Worm (Caenorhabditis elegans) whole organism, mixed stage, embryonic: ENCODE results near the gene tth-1.

ENCODE experiments used
- cnd-1 ChIP-seq: fragments of 200-800 bp; sonication (Bioruptor generic); optimal IDR thresholded peaks from 2 replicates; lab custom pipeline; 2018; ENCODE audit warnings: mild to moderate bottlenecking, missing genetic modification characterization, missing compliant biosample characterization
- hlh-1 ChIP-seq: fragments of 150-350 bp; optimal IDR thresholded peaks from 2 replicates; lab custom pipeline; 2014; ENCODE audit warnings: missing biosample characterization, missing genetic modification reagents, missing genetic modification characterization
- lin-13 ChIP-seq: fragments of 150-350 bp; optimal IDR thresholded peaks from 2 replicates; lab custom pipeline; 2014; ENCODE audit warnings: missing biosample characterization, missing genetic modification characterization
- mab-5 ChIP-seq: fragments of 150-350 bp; optimal IDR thresholded peaks from 2 replicates; lab custom pipeline; 2014; ENCODE audit warnings: missing biosample characterization, missing genetic modification characterization
- mep-1 ChIP-seq: fragments of 150-350 bp; optimal IDR thresholded peaks from 2 replicates; lab custom pipeline; 2017; ENCODE audit warnings: missing biosample characterization, missing genetic modification reagents, missing genetic modification characterization, inconsistent platforms
- nhr-12 ChIP-seq: fragments of 150-350 bp; optimal IDR thresholded peaks from 2 replicates; lab custom pipeline; 2014; ENCODE audit warnings: missing biosample characterization, missing genetic modification characterization
- nhr-76 ChIP-seq: sonication (generic microtip); optimal IDR thresholded peaks from 2 replicates; lab custom pipeline; 2017; ENCODE audit warnings: missing biosample characterization, missing genetic modification characterization
- snpc-4 ChIP-seq: fragments of 150-350 bp; optimal IDR thresholded peaks from 2 replicates; lab custom pipeline; 2014; ENCODE audit warnings: missing biosample characterization, missing genetic modification characterization
- sptf-1 ChIP-seq: sonication (generic microtip); optimal IDR thresholded peaks from 2 replicates; lab custom pipeline; 2017; ENCODE audit warnings: mild to moderate bottlenecking, missing genetic modification characterization, moderate library complexity, missing compliant biosample characterization
- unc-62 ChIP-seq: fragments of 150-350 bp; optimal IDR thresholded peaks from 2 replicates; lab custom pipeline; 2014; ENCODE audit warnings: missing biosample characterization, missing genetic modification reagents, missing genetic modification characterization
- zip-8 ChIP-seq: fragments of 150-350 bp; optimal IDR thresholded peaks from 2 replicates; lab custom pipeline; 2014; ENCODE audit warnings: missing biosample characterization, missing genetic modification characterization

ce11 chrX:8394279-8394678 lies 29.3 kb downstream of the tth-1 start:
- TF ChIP-seq unc-62 (GFP tag; lab: Kevin White, UChicago) (no peak), cnd-1 (tag; lab: Kevin White, UChicago) (no peak), nhr-12 (tag; lab: Kevin White, UChicago) (no peak), sptf-1 (tag; lab: Kevin White, UChicago) (no peak), mep-1 (tag; lab: Kevin White, UChicago) (no peak), hlh-1 (tag; lab: Kevin White, UChicago) (no peak), nhr-76 (tag; lab: Kevin White, UChicago) (no peak), lin-13 (tag; lab: Kevin White, UChicago) (no peak), zip-8 (tag; lab: Kevin White, UChicago) (no peak), snpc-4 (tag; lab: Kevin White, UChicago) (no peak), mab-5 (tag; lab: Kevin White, UChicago) (no peak)
